Fruit fly (Drosophila melanogaster) whole organism, embryonic: ENCODE results near the gene CG11768.
A peak's percentile ranks its signal among the peaks of the same experiment; 100 is the strongest.

Experiments
- Asciz ChIP-seq: fragments of 200-800 bp; sonication (Bioruptor generic); optimal IDR thresholded peaks from 2 replicates; lab custom pipeline; 2017; ENCODE audit warnings: missing biosample characterization, mild to moderate bottlenecking, missing genetic modification characterization, missing genetic modification reagents
- Atf3 ChIP-seq: fragments of 200-800 bp; sonication (Bioruptor generic); optimal IDR thresholded peaks from 3 replicates; lab custom pipeline; 2016; ENCODE audit warnings: missing biosample characterization, missing genetic modification characterization
- CG10147 ChIP-seq: fragments of 200-800 bp; sonication (Bioruptor generic); optimal IDR thresholded peaks from 2 replicates; lab custom pipeline; 2019; ENCODE audit warnings: missing biosample characterization, mild to moderate bottlenecking, missing genetic modification characterization, moderate library complexity
- CG12299 ChIP-seq: fragments of 200-800 bp; sonication (Bioruptor generic); optimal IDR thresholded peaks from 2 replicates; lab custom pipeline; 2018; ENCODE audit warnings: missing biosample characterization, mild to moderate bottlenecking, missing genetic modification characterization
- CG13894 ChIP-seq: fragments of 200-800 bp; sonication (Bioruptor generic); optimal IDR thresholded peaks from 3 replicates; lab custom pipeline; 2018; ENCODE audit warnings: missing biosample characterization, mild to moderate bottlenecking, missing genetic modification characterization, moderate library complexity
- CG14860 ChIP-seq: fragments of 200-800 bp; sonication (Bioruptor generic); IDR thresholded peaks from 3 replicates; pipeline ENCODE4 v1.3.6; 2022; ENCODE audit warnings: missing biosample characterization, missing genetic modification characterization; ENCODE audit not compliant: partially characterized antibody
- CG15269 ChIP-seq: fragments of 200-800 bp; sonication (Bioruptor generic); optimal IDR thresholded peaks from 2 replicates; lab custom pipeline; 2018; ENCODE audit warnings: missing biosample characterization, mild to moderate bottlenecking, missing genetic modification characterization, moderate library complexity
- CG15696 ChIP-seq: fragments of 200-800 bp; sonication (Bioruptor generic); optimal IDR thresholded peaks from 2 replicates; lab custom pipeline; 2019; ENCODE audit warnings: missing biosample characterization, mild to moderate bottlenecking, missing genetic modification characterization, moderate library complexity
- CG18476 ChIP-seq: fragments of 200-800 bp; sonication (Bioruptor generic); optimal IDR thresholded peaks from 2 replicates; lab custom pipeline; 2016; ENCODE audit warnings: missing biosample characterization, mild to moderate bottlenecking, missing genetic modification characterization
- CG30020 ChIP-seq: fragments of 200-800 bp; optimal IDR thresholded peaks from 2 replicates; lab custom pipeline; 2019; ENCODE audit warnings: missing biosample characterization, mild to moderate bottlenecking, missing genetic modification characterization, moderate library complexity
- CG4360 ChIP-seq: fragments of 200-800 bp; sonication (Bioruptor generic); IDR thresholded peaks from 2 replicates; pipeline ENCODE4 v1.3.6; 2022; ENCODE audit warnings: missing biosample characterization, missing genetic modification characterization
- CG6254 ChIP-seq: fragments of 200-800 bp; sonication (Bioruptor generic); optimal IDR thresholded peaks from 3 replicates; lab custom pipeline; 2017; ENCODE audit warnings: mild to moderate bottlenecking, missing biosample characterization, missing genetic modification reagents, missing genetic modification characterization
- CG8281 ChIP-seq: fragments of 200-800 bp; sonication (Bioruptor generic); optimal IDR thresholded peaks from 2 replicates; lab custom pipeline; 2018; ENCODE audit warnings: missing biosample characterization, mild to moderate bottlenecking, missing genetic modification characterization, moderate library complexity
- CG8359 ChIP-seq: fragments of 200-800 bp; sonication (Bioruptor generic); optimal IDR thresholded peaks from 2 replicates; lab custom pipeline; 2017; ENCODE audit warnings: missing biosample characterization, mild to moderate bottlenecking, missing genetic modification characterization, borderline replicate concordance
- Doc2 ChIP-seq: fragments of 200-800 bp; sonication (Bioruptor generic); IDR thresholded peaks from 2 replicates; pipeline ENCODE4 v1.3.6; 2022; ENCODE audit warnings: missing biosample characterization, missing genetic modification characterization
- Fer3 ChIP-seq: fragments of 200-800 bp; sonication (Bioruptor generic); optimal IDR thresholded peaks from 2 replicates; lab custom pipeline; 2018; ENCODE audit warnings: missing biosample characterization, mild to moderate bottlenecking, missing genetic modification characterization, moderate library complexity
- Jarid2 ChIP-seq: fragments of 200-800 bp; sonication (Bioruptor generic); optimal IDR thresholded peaks from 3 replicates; lab custom pipeline; 2017; ENCODE audit warnings: mild to moderate bottlenecking, missing biosample characterization, missing genetic modification reagents, missing genetic modification characterization
- Lpt ChIP-seq: fragments of >200 bp; optimal IDR thresholded peaks from 2 replicates; lab custom pipeline; 2018; ENCODE audit warnings: missing biosample characterization, missing genetic modification characterization
- Myb ChIP-seq: fragments of 200-800 bp; sonication (Bioruptor generic); optimal IDR thresholded peaks from 2 replicates; lab custom pipeline; 2016; ENCODE audit warnings: missing biosample characterization, missing genetic modification characterization
- NK7.1 ChIP-seq: fragments of 200-800 bp; sonication (Bioruptor generic); optimal IDR thresholded peaks from 3 replicates; lab custom pipeline; 2016; ENCODE audit warnings: missing biosample characterization, missing genetic modification characterization
- Pdp1 ChIP-seq, 2 experiments: fragments of 200-800 bp; sonication (Bioruptor generic); optimal IDR thresholded peaks; 3 replicates each; lab custom pipeline; 2016; ENCODE audit warnings: missing biosample characterization in 2 of 2, missing genetic modification characterization in 2 of 2, mild to moderate bottlenecking in 1 of 2, moderate library complexity in 1 of 2
- Poxn ChIP-seq: fragments of 200-800 bp; sonication (Bioruptor generic); IDR thresholded peaks from 2 replicates; pipeline ENCODE4 v1.3.6; 2022; ENCODE audit warnings: missing biosample characterization, missing genetic modification characterization
- Rfx ChIP-seq: fragments of 200-800 bp; sonication (Bioruptor generic); IDR thresholded peaks from 2 replicates; pipeline ENCODE4 v1.3.6; 2022; ENCODE audit warnings: missing biosample characterization, missing genetic modification characterization
- TFAM ChIP-seq: fragments of 200-800 bp; sonication (Bioruptor generic); optimal IDR thresholded peaks from 2 replicates; lab custom pipeline; 2017; ENCODE audit warnings: missing biosample characterization, missing genetic modification characterization, inconsistent platforms
- Xbp1 ChIP-seq: fragments of 200-800 bp; sonication (Bioruptor generic); optimal IDR thresholded peaks from 3 replicates; lab custom pipeline; 2016; ENCODE audit warnings: missing biosample characterization, mild to moderate bottlenecking, missing genetic modification characterization
- Xrp1 ChIP-seq: fragments of 200-800 bp; sonication (Bioruptor generic); IDR thresholded peaks from 2 replicates; pipeline ENCODE4 v1.3.6; 2022; ENCODE audit warnings: missing biosample characterization, missing genetic modification characterization
- amos ChIP-seq: fragments of 200-800 bp; sonication (Bioruptor generic); IDR thresholded peaks from 2 replicates; pipeline ENCODE4 v1.3.6; 2022; ENCODE audit warnings: missing biosample characterization, missing genetic modification characterization; ENCODE audit not compliant: partially characterized antibody
- ara ChIP-seq: fragments of 200-800 bp; sonication (Bioruptor generic); IDR thresholded peaks from 2 replicates; pipeline ENCODE4 v1.3.6; 2022; ENCODE audit warnings: missing biosample characterization, missing genetic modification characterization
- ato ChIP-seq: fragments of 200-800 bp; sonication (Bioruptor generic); IDR thresholded peaks from 2 replicates; pipeline ENCODE4 v1.3.6; 2022; ENCODE audit warnings: missing biosample characterization, missing genetic modification characterization; ENCODE audit not compliant: partially characterized antibody
- az2 ChIP-seq: fragments of 200-800 bp; sonication (Bioruptor generic); optimal IDR thresholded peaks from 3 replicates; lab custom pipeline; 2016; ENCODE audit warnings: missing biosample characterization, missing genetic modification characterization
- bbx ChIP-seq: fragments of 200-800 bp; sonication (Bioruptor generic); IDR thresholded peaks from 2 replicates; pipeline ENCODE4 v1.3.6; 2022; ENCODE audit warnings: missing biosample characterization, missing genetic modification characterization; ENCODE audit not compliant: partially characterized antibody
- bcd ChIP-seq: fragments of 200-800 bp; sonication (Bioruptor generic); optimal IDR thresholded peaks from 2 replicates; lab custom pipeline; 2017; ENCODE audit warnings: missing biosample characterization, mild to moderate bottlenecking, missing genetic modification characterization
- dan ChIP-seq: fragments of 200-800 bp; sonication (Bioruptor generic); IDR thresholded peaks from 2 replicates; pipeline ENCODE4 v1.3.6; 2022; ENCODE audit warnings: missing biosample characterization, missing genetic modification characterization
- dm ChIP-seq: fragments of 200-800 bp; sonication (Bioruptor generic); optimal IDR thresholded peaks from 3 replicates; lab custom pipeline; 2016; ENCODE audit warnings: missing biosample characterization, missing genetic modification characterization
- dmrt11E ChIP-seq: fragments of 200-800 bp; sonication (Bioruptor generic); optimal IDR thresholded peaks from 3 replicates; lab custom pipeline; 2018; ENCODE audit warnings: missing biosample characterization, mild to moderate bottlenecking, missing genetic modification characterization, moderate library complexity
- h ChIP-seq: fragments of >200 bp; optimal IDR thresholded peaks from 2 replicates; lab custom pipeline; 2017
- ham ChIP-seq: fragments of 200-800 bp; sonication (Bioruptor generic); IDR thresholded peaks from 2 replicates; pipeline ENCODE4 v1.3.6; 2022; ENCODE audit warnings: missing biosample characterization, missing genetic modification characterization
- klu ChIP-seq: fragments of 200-800 bp; sonication (Bioruptor generic); IDR thresholded peaks from 2 replicates; pipeline ENCODE4 v1.3.6; 2022; ENCODE audit warnings: missing biosample characterization, missing genetic modification characterization
- lov ChIP-seq, 2 experiments: fragments of 200-800 bp in 1 of 2; fragments of >200 bp in 1 of 2; sonication (Bioruptor generic) in 1 of 2; IDR thresholded peaks in 1 of 2; optimal IDR thresholded peaks in 1 of 2; 2 replicates in 1 of 2; 3 replicates in 1 of 2; pipeline versions ENCODE4 v1.3.6 to Lab custom; 2017 to 2022; ENCODE audit warnings: missing biosample characterization in 1 of 2, missing genetic modification characterization in 1 of 2
- mirr ChIP-seq: fragments of 200-800 bp; sonication (Bioruptor generic); optimal IDR thresholded peaks from 3 replicates; lab custom pipeline; 2018; ENCODE audit warnings: missing biosample characterization, mild to moderate bottlenecking, missing genetic modification characterization
- pan ChIP-seq, 4 experiments: fragments of >200 bp in 3 of 4; fragments of 200-800 bp in 1 of 4; sonication (Bioruptor generic) in 1 of 4; optimal IDR thresholded peaks in 3 of 4; IDR thresholded peaks in 1 of 4; 2 replicates each; pipeline versions ENCODE4 v1.3.6 to Lab custom; 2017 to 2022; ENCODE audit warnings: missing biosample characterization in 2 of 4, missing genetic modification characterization in 2 of 4, mixed read lengths in 1 of 4
- pb ChIP-seq: fragments of 200-800 bp; sonication (Bioruptor generic); optimal IDR thresholded peaks from 3 replicates; lab custom pipeline; 2016; ENCODE audit warnings: missing biosample characterization, missing genetic modification characterization
- sc ChIP-seq, 3 experiments: fragments of >200 bp in 2 of 3; fragments of 200-800 bp in 1 of 3; sonication (Bioruptor generic) in 1 of 3; optimal IDR thresholded peaks; 2 replicates in 2 of 3; 3 replicates in 1 of 3; lab custom pipeline; 2017; ENCODE audit warnings: mild to moderate bottlenecking in 1 of 3, missing biosample characterization in 1 of 3, missing genetic modification characterization in 1 of 3, missing genetic modification reagents in 1 of 3
- so ChIP-seq: fragments of 200-800 bp; sonication (Bioruptor generic); IDR thresholded peaks from 3 replicates; pipeline ENCODE4 v1.3.6; 2022; ENCODE audit warnings: missing biosample characterization, missing genetic modification characterization
- sug ChIP-seq: fragments of 200-800 bp; optimal IDR thresholded peaks from 2 replicates; lab custom pipeline; 2019; ENCODE audit warnings: missing biosample characterization, mild to moderate bottlenecking, missing genetic modification characterization, moderate library complexity
- toy ChIP-seq: fragments of 200-800 bp; sonication (Bioruptor generic); IDR thresholded peaks from 2 replicates; pipeline ENCODE4 v1.3.6; 2022; ENCODE audit warnings: missing biosample characterization, missing genetic modification characterization
- wdn ChIP-seq: fragments of 200-800 bp; sonication (Bioruptor generic); IDR thresholded peaks from 2 replicates; pipeline ENCODE4 v1.3.6; 2022; ENCODE audit warnings: missing biosample characterization, missing genetic modification characterization
- z ChIP-seq: fragments of 200-800 bp; sonication (Bioruptor generic); IDR thresholded peaks from 3 replicates; pipeline ENCODE4 v1.3.6; 2022; ENCODE audit warnings: missing biosample characterization, missing genetic modification characterization
- zen ChIP-seq: fragments of 200-800 bp; sonication (Bioruptor generic); optimal IDR thresholded peaks from 3 replicates; lab custom pipeline; 2018; ENCODE audit warnings: missing biosample characterization, mild to moderate bottlenecking, missing genetic modification characterization, moderate library complexity

CG11768 gene

dm6 chr3R:8746354-8746753 is 21.6 kb downstream of the CG11768 start (continued):
- TF ChIP-seq CG14860 (GFP tag; lab: Robert Waterston, UW) (no peak), TFAM (GFP tag; lab: Kevin White, UChicago) (no peak), CG15696 (tag; lab: Kevin White, UChicago) (peak; percentile 54), CG30020 (tag; lab: Kevin White, UChicago) (no peak), Lpt (no peak), amos (no peak), CG8281 (tag; lab: Kevin White, UChicago) (peak; percentile 21), CG4360 (GFP tag; lab: Robert Waterston, UW) (no peak), pan (optimal IDR thresholded peaks at IDR 0.05; lab: Kevin White, UChicago) (no peak), pan (GFP tag; optimal IDR thresholded peaks at IDR 0.05 in 1 of 2, IDR thresholded peaks at IDR 0.05 in 1 of 2) (peak in 1 of 2 experiments; percentile 63), toy (no peak), CG6254 (GFP tag; lab: Kevin White, UChicago) (peak; percentile 20), NK7.1 (GFP tag; lab: Kevin White, UChicago) (peak; percentile 23), z (GFP tag; lab: Robert Waterston, UW) (no peak), CG8359 (GFP tag; lab: Kevin White, UChicago) (no peak), sc (optimal IDR thresholded peaks at IDR 0.05; lab: Kevin White, UChicago) (no peak), sc (GFP tag; optimal IDR thresholded peaks at IDR 0.05; lab: Kevin White, UChicago) (peak; percentile 41), Rfx (peak; percentile 58), ham (GFP tag; lab: Robert Waterston, UW) (no peak), lov (optimal IDR thresholded peaks at IDR 0.05; lab: Kevin White, UChicago) (no peak), lov (GFP tag; IDR thresholded peaks at IDR 0.05; lab: Robert Waterston, UW) (no peak), CG10147 (GFP tag; lab: Kevin White, UChicago) (peak; percentile 54), wdn (0 out of 2 replicates have a peak, but pooled peaks have one; percentile 4), Doc2 (GFP tag; lab: Robert Waterston, UW) (no peak), Poxn (no peak), mirr (no peak), Jarid2 (GFP tag; lab: Kevin White, UChicago) (no peak), dmrt11E (tag; lab: Kevin White, UChicago) (peak; percentile 71), sug (no peak), so (peak; percentile 65; the same call in 2 of the 3 replicates), dm (GFP tag; lab: Kevin White, UChicago) (no peak), CG12299 (tag; lab: Kevin White, UChicago) (peak; percentile 30), ato (GFP tag; lab: Robert Waterston, UW) (no peak), CG18476 (GFP tag; lab: Kevin White, UChicago) (peak; percentile 44), Pdp1 (GFP tag; optimal IDR thresholded peaks at IDR 0.05; lab: Kevin White, UChicago) (peak; percentile 22 to 31), Xbp1 (GFP tag; lab: Kevin White, UChicago) (peak; percentile 66), az2 (GFP tag; lab: Kevin White, UChicago) (peak; percentile 66), CG15269 (tag; lab: Kevin White, UChicago) (peak; percentile 43), h (no peak), CG13894 (tag; lab: Kevin White, UChicago) (no peak), Xrp1 (GFP tag; lab: Robert Waterston, UW) (peak; percentile 78), bcd (GFP tag; lab: Kevin White, UChicago) (no peak), klu (GFP tag; lab: Robert Waterston, UW) (0 out of 2 replicates have a peak, but pooled peaks have one; percentile 33), zen (tag; lab: Kevin White, UChicago) (peak; percentile 91), Myb (GFP tag; lab: Kevin White, UChicago) (no peak), bbx (GFP tag; lab: Robert Waterston, UW) (no peak), pb (GFP tag; lab: Kevin White, UChicago) (no peak), Fer3 (peak; percentile 31), dan (no peak), Asciz (peak; percentile 58), ara (peak; percentile 56; the same call in 1 of the 2 replicates), Atf3 (GFP tag; lab: Kevin White, UChicago) (no peak)
